Fruit fly (Drosophila melanogaster) whole organism, prepupa: ENCODE measurements around the gene yellow-e3.

Experiments
- Blimp-1 ChIP-seq: fragments of 200-800 bp; sonication (Bioruptor generic); optimal IDR thresholded peaks from 3 replicates; lab custom pipeline; 2017; ENCODE audit warnings: missing biosample characterization, missing genetic modification characterization, mild to moderate bottlenecking, moderate library complexity, missing genetic modification reagents
- CG10631 ChIP-seq: fragments of 200-800 bp; sonication (Bioruptor generic); optimal IDR thresholded peaks from 2 replicates; lab custom pipeline; 2016; ENCODE audit warnings: missing biosample characterization, missing genetic modification characterization
- CG10669 ChIP-seq: fragments of 200-800 bp; sonication (Bioruptor generic); optimal IDR thresholded peaks from 3 replicates; lab custom pipeline; 2018; ENCODE audit warnings: missing biosample characterization, mild to moderate bottlenecking, missing genetic modification characterization, moderate library complexity
- CG11902 ChIP-seq: fragments of 200-800 bp; sonication (Bioruptor generic); optimal IDR thresholded peaks from 3 replicates; lab custom pipeline; 2016; ENCODE audit warnings: missing biosample characterization, missing genetic modification characterization
- CG1621 ChIP-seq: fragments of 200-800 bp; sonication (Bioruptor generic); optimal IDR thresholded peaks from 3 replicates; lab custom pipeline; 2018; ENCODE audit warnings: missing biosample characterization, mild to moderate bottlenecking, missing genetic modification characterization
- CG16779 ChIP-seq: fragments of 200-800 bp; sonication (Bioruptor generic); optimal IDR thresholded peaks from 3 replicates; lab custom pipeline; 2017; ENCODE audit warnings: missing biosample characterization, mild to moderate bottlenecking, missing genetic modification characterization
- CG3032 ChIP-seq: fragments of 200-800 bp; optimal IDR thresholded peaks from 2 replicates; lab custom pipeline; 2019; ENCODE audit warnings: missing biosample characterization, mild to moderate bottlenecking, missing genetic modification characterization, moderate library complexity
- CG31627 ChIP-seq: fragments of 200-800 bp; sonication (Bioruptor generic); optimal IDR thresholded peaks from 3 replicates; lab custom pipeline; 2016; ENCODE audit warnings: missing biosample characterization, missing genetic modification characterization
- CG32006 ChIP-seq: fragments of 200-800 bp; sonication (Bioruptor generic); optimal IDR thresholded peaks from 3 replicates; lab custom pipeline; 2017; ENCODE audit warnings: missing biosample characterization, mild to moderate bottlenecking, missing genetic modification characterization
- CG3919 ChIP-seq: fragments of 200-800 bp; sonication (Bioruptor generic); optimal IDR thresholded peaks from 3 replicates; lab custom pipeline; 2016; ENCODE audit warnings: missing biosample characterization, missing genetic modification characterization
- CG4318 ChIP-seq: fragments of 200-800 bp; sonication (Bioruptor generic); optimal IDR thresholded peaks from 3 replicates; lab custom pipeline; 2017; ENCODE audit warnings: missing biosample characterization, mild to moderate bottlenecking, missing genetic modification characterization
- CG6163 ChIP-seq: fragments of 200-800 bp; sonication (Bioruptor generic); IDR thresholded peaks from 3 replicates; pipeline ENCODE4 v1.3.6; 2022; ENCODE audit warnings: missing biosample characterization, missing genetic modification characterization
- CG6808 ChIP-seq: fragments of 200-800 bp; sonication (Bioruptor generic); optimal IDR thresholded peaks from 3 replicates; lab custom pipeline; 2017; ENCODE audit warnings: missing biosample characterization, missing genetic modification characterization, mild to moderate bottlenecking, moderate library complexity, missing genetic modification reagents
- CG7368 ChIP-seq: fragments of 200-800 bp; sonication (Bioruptor generic); optimal IDR thresholded peaks from 3 replicates; lab custom pipeline; 2016; ENCODE audit warnings: missing biosample characterization, missing genetic modification characterization
- CG8632 ChIP-seq: fragments of 200-800 bp; sonication (Bioruptor generic); optimal IDR thresholded peaks from 3 replicates; lab custom pipeline; 2016; ENCODE audit warnings: missing biosample characterization, missing genetic modification characterization
- CG9139 ChIP-seq: fragments of 200-800 bp; sonication (Bioruptor generic); optimal IDR thresholded peaks from 3 replicates; lab custom pipeline; 2017; ENCODE audit warnings: missing biosample characterization, mild to moderate bottlenecking, missing genetic modification characterization
- Eip75B ChIP-seq: fragments of 200-800 bp; sonication (Bioruptor generic); optimal IDR thresholded peaks from 3 replicates; lab custom pipeline; 2016; ENCODE audit warnings: missing biosample characterization, missing genetic modification characterization
- Eip78C ChIP-seq: fragments of 200-800 bp; sonication (Bioruptor generic); peaks from one replicate; lab custom pipeline; 2016; ENCODE audit warnings: missing biosample characterization, missing genetic modification characterization
- Eip93F ChIP-seq: fragments of 200-800 bp; sonication (Bioruptor generic); optimal IDR thresholded peaks from 2 replicates; lab custom pipeline; 2016; ENCODE audit warnings: missing biosample characterization, mild to moderate bottlenecking, missing genetic modification characterization
- Ets96B ChIP-seq: fragments of 200-800 bp; optimal IDR thresholded peaks from 2 replicates; lab custom pipeline; 2019; ENCODE audit warnings: missing biosample characterization, mild to moderate bottlenecking, missing genetic modification characterization, moderate library complexity
- Gug ChIP-seq: fragments of 200-800 bp; sonication (Bioruptor generic); IDR thresholded peaks from 2 replicates; pipeline ENCODE4 v1.3.6; 2022; ENCODE audit warnings: missing biosample characterization, missing genetic modification characterization
- Hr38 ChIP-seq: sonication (Bioruptor generic); optimal IDR thresholded peaks from 2 replicates; lab custom pipeline; 2016; ENCODE audit warnings: missing biosample characterization, missing genetic modification characterization
- Hr39 ChIP-seq: fragments of 200-800 bp; sonication (Bioruptor generic); optimal IDR thresholded peaks from 2 replicates; lab custom pipeline; 2016; ENCODE audit warnings: missing biosample characterization, missing genetic modification characterization
- Hr4 ChIP-seq: fragments of 200-800 bp; sonication (Bioruptor generic); optimal IDR thresholded peaks from 3 replicates; lab custom pipeline; 2016; ENCODE audit warnings: missing biosample characterization, missing genetic modification characterization
- Lpt ChIP-seq: fragments of 200-800 bp; sonication (Bioruptor generic); optimal IDR thresholded peaks from 3 replicates; lab custom pipeline; 2016; ENCODE audit warnings: missing biosample characterization, missing genetic modification characterization
- Met ChIP-seq: fragments of 200-800 bp; sonication (Bioruptor generic); optimal IDR thresholded peaks from 3 replicates; lab custom pipeline; 2016; ENCODE audit warnings: missing biosample characterization, missing genetic modification characterization
- OdsH ChIP-seq: fragments of 200-800 bp; sonication (Bioruptor generic); optimal IDR thresholded peaks from 3 replicates; lab custom pipeline; 2016; ENCODE audit warnings: missing biosample characterization, missing genetic modification characterization
- Sox102F ChIP-seq: fragments of 200-800 bp; sonication (Bioruptor generic); optimal IDR thresholded peaks from 2 replicates; lab custom pipeline; 2016; ENCODE audit warnings: missing biosample characterization, mild to moderate bottlenecking, missing genetic modification characterization
- Sox15 ChIP-seq: fragments of 200-800 bp; sonication (Bioruptor generic); optimal IDR thresholded peaks from 3 replicates; lab custom pipeline; 2016; ENCODE audit warnings: missing biosample characterization, missing genetic modification characterization
- achi ChIP-seq: fragments of 200-800 bp; sonication (Bioruptor generic); optimal IDR thresholded peaks from 3 replicates; lab custom pipeline; 2016; ENCODE audit warnings: missing biosample characterization, missing genetic modification characterization
- acj6 ChIP-seq: fragments of 200-800 bp; sonication (Bioruptor generic); optimal IDR thresholded peaks from 3 replicates; lab custom pipeline; 2016; ENCODE audit warnings: missing biosample characterization, missing genetic modification characterization
- cyc ChIP-seq: fragments of 200-800 bp; sonication (Bioruptor generic); optimal IDR thresholded peaks from 3 replicates; lab custom pipeline; 2016; ENCODE audit warnings: missing biosample characterization, missing genetic modification characterization
- dac ChIP-seq: fragments of 200-800 bp; sonication (Bioruptor generic); optimal IDR thresholded peaks from 2 replicates; lab custom pipeline; 2017; ENCODE audit warnings: missing biosample characterization, mild to moderate bottlenecking, missing genetic modification characterization
- eg ChIP-seq: fragments of 200-800 bp; sonication (Bioruptor generic); IDR thresholded peaks from 3 replicates; pipeline ENCODE4 v1.3.6; 2022; ENCODE audit warnings: missing biosample characterization, missing genetic modification characterization
- fd59A ChIP-seq: fragments of 200-800 bp; sonication (Bioruptor generic); optimal IDR thresholded peaks from 2 replicates; lab custom pipeline; 2017; ENCODE audit warnings: missing biosample characterization, mild to moderate bottlenecking, missing genetic modification characterization, missing genetic modification reagents
- fd85E ChIP-seq: fragments of 200-800 bp; sonication (Bioruptor generic); optimal IDR thresholded peaks from 3 replicates; lab custom pipeline; 2016; ENCODE audit warnings: missing biosample characterization, missing genetic modification characterization
- fkh ChIP-seq: fragments of 200-800 bp; sonication (Bioruptor generic); optimal IDR thresholded peaks from 3 replicates; lab custom pipeline; 2017; ENCODE audit warnings: missing biosample characterization, mild to moderate bottlenecking, missing genetic modification characterization, moderate library complexity
- lz ChIP-seq: fragments of 200-800 bp; sonication (Bioruptor generic); optimal IDR thresholded peaks from 3 replicates; lab custom pipeline; 2016; ENCODE audit warnings: missing biosample characterization, missing genetic modification characterization
- net ChIP-seq: fragments of 200-800 bp; sonication (Bioruptor generic); optimal IDR thresholded peaks from 3 replicates; lab custom pipeline; 2016; ENCODE audit warnings: missing biosample characterization, missing genetic modification characterization
- salr ChIP-seq, 2 experiments: fragments of 200-800 bp; sonication (Bioruptor generic); optimal IDR thresholded peaks; 3 replicates each; lab custom pipeline; 2016 to 2018; ENCODE audit warnings: missing biosample characterization in 2 of 2, missing genetic modification characterization in 2 of 2, mild to moderate bottlenecking in 1 of 2
- ss ChIP-seq, 2 experiments: fragments of 200-800 bp; sonication (Bioruptor generic); optimal IDR thresholded peaks; 2 replicates in 1 of 2; 3 replicates in 1 of 2; lab custom pipeline; 2017 to 2018; ENCODE audit warnings: mild to moderate bottlenecking in 2 of 2, missing biosample characterization in 2 of 2, missing genetic modification characterization in 2 of 2, moderate library complexity in 1 of 2
- svp ChIP-seq: fragments of 200-800 bp; sonication (Bioruptor generic); peaks from one replicate; lab custom pipeline; 2016; ENCODE audit warnings: missing biosample characterization, missing genetic modification characterization
- vri ChIP-seq: fragments of 200-800 bp; sonication (Bioruptor generic); optimal IDR thresholded peaks from 3 replicates; lab custom pipeline; 2016; ENCODE audit warnings: missing biosample characterization, mild to moderate bottlenecking, missing genetic modification characterization

yellow-e3 gene

DNA sequence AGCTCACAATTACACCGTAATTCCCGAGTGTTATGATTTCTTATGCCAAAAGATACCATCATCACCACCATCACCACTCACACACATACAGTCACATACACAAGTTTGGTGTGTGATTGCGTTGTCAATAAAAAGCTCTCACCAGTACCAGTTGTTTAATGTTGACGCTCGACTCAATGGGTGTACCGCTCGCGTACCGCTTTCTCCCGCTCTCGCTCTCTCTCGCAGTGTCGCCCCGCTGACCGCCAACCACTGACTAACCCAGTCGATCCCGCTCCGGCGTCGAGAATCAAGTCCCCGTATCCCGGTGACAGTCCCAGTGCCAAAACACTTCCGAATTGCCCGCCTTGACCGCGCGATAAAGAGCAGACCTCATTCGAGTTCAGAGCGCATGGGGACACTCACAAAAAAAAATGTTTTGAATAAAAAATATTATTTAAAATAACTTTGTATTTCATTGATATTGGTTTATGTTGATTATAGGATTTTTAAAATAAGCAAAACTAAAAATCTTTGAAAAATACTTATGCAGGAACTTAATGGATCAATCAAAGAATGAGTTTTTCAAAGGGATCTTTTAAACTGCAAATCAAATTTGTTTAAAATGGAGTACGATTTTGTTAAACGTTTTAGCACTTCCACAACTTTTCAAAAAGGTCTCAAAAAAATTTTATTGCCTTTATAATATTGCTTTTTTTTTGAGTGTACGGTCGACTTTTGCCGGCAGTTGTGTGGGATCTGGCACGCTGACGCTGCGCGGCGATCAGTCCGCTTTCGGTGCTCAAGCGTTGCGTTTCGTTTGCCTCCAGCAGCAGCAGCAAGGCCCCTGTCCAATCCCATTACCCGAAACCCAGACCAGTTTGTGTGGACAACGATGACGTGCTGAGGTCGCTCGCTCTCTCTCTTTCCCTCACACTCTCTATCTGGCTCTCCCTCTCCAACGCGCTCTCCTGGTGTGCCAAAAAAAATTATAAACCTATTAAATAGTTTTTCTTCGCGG is 40.2 kb downstream of the yellow-e3 start, which contains the start of gene Dic1 (continued):
- TF ChIP-seq lz: peak; percentile 97
- TF ChIP-seq acj6 (GFP tag; lab: Kevin White, UChicago): peak; percentile 98
- peak; percentile 95 for TF ChIP-seq dac (GFP tag; lab: Kevin White, UChicago)
- TF ChIP-seq Hr38 (GFP tag; lab: Kevin White, UChicago): peak; percentile 26
- TF ChIP-seq CG32006 (GFP tag; lab: Kevin White, UChicago): peak; percentile 99
- peak; percentile 98 for TF ChIP-seq CG3919 (GFP tag; lab: Kevin White, UChicago)
- peak; percentile 97 for TF ChIP-seq Eip75B (GFP tag; lab: Kevin White, UChicago)
- TF ChIP-seq CG9139 (GFP tag; lab: Kevin White, UChicago): peak; percentile 90
- peak; percentile 95 for TF ChIP-seq CG11902 (GFP tag; lab: Kevin White, UChicago)
- peak; percentile 96 for TF ChIP-seq CG10631 (GFP tag; lab: Kevin White, UChicago)
- peak; percentile 87 for TF ChIP-seq Gug (GFP tag; lab: Robert Waterston, UW)
- peak; percentile 100 for TF ChIP-seq Eip78C (GFP tag; lab: Kevin White, UChicago)
- TF ChIP-seq Hr39 (GFP tag; lab: Kevin White, UChicago): peak; percentile 96
- peak; percentile 98 for TF ChIP-seq CG8632 (GFP tag; lab: Kevin White, UChicago)
- TF ChIP-seq fd85E: peak; percentile 85
- peak; percentile 98 for TF ChIP-seq CG4318 (GFP tag; lab: Kevin White, UChicago)
- peak; percentile 96 for TF ChIP-seq CG10669 (GFP tag; lab: Kevin White, UChicago)

DNA sequence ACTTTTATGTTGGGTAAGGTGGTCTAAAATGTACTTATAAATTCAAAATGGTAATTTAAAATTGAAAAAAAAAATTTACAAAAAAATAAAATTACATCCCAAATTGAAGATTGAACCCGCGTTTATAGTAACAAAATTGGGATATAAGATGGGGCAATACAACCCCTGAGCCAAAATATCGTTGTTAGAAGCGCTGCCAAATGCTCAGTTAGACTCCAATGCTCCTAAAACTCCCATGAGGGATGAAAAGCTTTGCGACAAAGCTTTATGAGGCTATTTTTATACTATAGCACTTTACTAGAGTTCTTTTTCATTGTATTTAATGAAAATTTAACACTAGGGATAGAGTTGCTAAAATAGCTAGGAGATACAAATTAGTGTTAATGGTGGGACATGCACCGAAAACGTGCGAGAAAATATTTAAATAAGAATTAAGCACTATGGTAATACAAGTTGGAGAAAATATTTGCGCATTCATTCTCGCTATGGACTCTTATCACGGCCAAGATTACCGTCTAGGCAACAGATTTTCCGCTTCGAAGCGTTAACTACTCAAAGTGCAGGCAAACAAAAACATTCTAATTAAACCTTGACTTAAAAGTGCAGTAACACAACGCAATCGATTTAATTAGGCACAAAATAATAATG is 41.2 kb downstream of the yellow-e3 start:
- TF ChIP-seq eg (GFP tag; lab: Robert Waterston, UW): no peak
- no peak for TF ChIP-seq fkh (GFP tag; lab: Kevin White, UChicago)
- TF ChIP-seq fd59A (GFP tag; lab: Kevin White, UChicago): no peak
- no peak for TF ChIP-seq ss (GFP tag; optimal IDR thresholded peaks at IDR 0.05; lab: Kevin White, UChicago)
- no peak for TF ChIP-seq CG3032 (tag; lab: Kevin White, UChicago)
- no peak for TF ChIP-seq CG32006 (GFP tag; lab: Kevin White, UChicago)
- TF ChIP-seq Lpt: no peak
- no peak for TF ChIP-seq acj6 (GFP tag; lab: Kevin White, UChicago)
- TF ChIP-seq CG16779: no peak
- no peak for TF ChIP-seq Eip78C (GFP tag; lab: Kevin White, UChicago)
- TF ChIP-seq Blimp-1 (GFP tag; lab: Kevin White, UChicago): no peak
- no peak for TF ChIP-seq net (GFP tag; lab: Kevin White, UChicago)
- TF ChIP-seq CG3919 (GFP tag; lab: Kevin White, UChicago): no peak
- TF ChIP-seq fd85E: no peak
- TF ChIP-seq CG10669 (GFP tag; lab: Kevin White, UChicago): no peak
- TF ChIP-seq Hr38 (GFP tag; lab: Kevin White, UChicago): no peak

dm6 chr3R:13360108-13360507 is 44.6 kb downstream of the yellow-e3 start:
- TF ChIP-seq Met (GFP tag; lab: Kevin White, UChicago): peak; percentile 23
- TF ChIP-seq CG6808 (GFP tag; lab: Kevin White, UChicago): no peak
- no peak for TF ChIP-seq salr (GFP tag; optimal IDR thresholded peaks at IDR 0.05; lab: Kevin White, UChicago)
- no peak for TF ChIP-seq cyc (GFP tag; lab: Kevin White, UChicago)
- TF ChIP-seq Lpt: no peak
- TF ChIP-seq achi: no peak
- TF ChIP-seq Sox102F (GFP tag; lab: Kevin White, UChicago): peak; percentile 22
- TF ChIP-seq CG4318 (GFP tag; lab: Kevin White, UChicago): no peak
- peak; percentile 18 for TF ChIP-seq net (GFP tag; lab: Kevin White, UChicago)
- no peak for TF ChIP-seq acj6 (GFP tag; lab: Kevin White, UChicago)
- TF ChIP-seq CG31627 (GFP tag; lab: Kevin White, UChicago): no peak
- TF ChIP-seq Eip93F: no peak
- TF ChIP-seq Eip78C (GFP tag; lab: Kevin White, UChicago): peak; percentile 49
- peak; percentile 24 for TF ChIP-seq CG1621 (tag; lab: Kevin White, UChicago)
- TF ChIP-seq CG10669 (GFP tag; lab: Kevin White, UChicago): no peak
- no peak for TF ChIP-seq vri (GFP tag; lab: Kevin White, UChicago)
- no peak for TF ChIP-seq Eip75B (GFP tag; lab: Kevin White, UChicago)
- TF ChIP-seq Ets96B: no peak
- 0 out of 3 replicates have a peak, but pooled peaks have one; percentile 37 for TF ChIP-seq CG6163 (GFP tag; lab: Robert Waterston, UW)
- no peak for TF ChIP-seq OdsH
- no peak for TF ChIP-seq Sox15 (GFP tag; lab: Kevin White, UChicago)
- TF ChIP-seq Hr4: no peak
- no peak for TF ChIP-seq CG7368 (GFP tag; lab: Kevin White, UChicago)
- TF ChIP-seq CG3919 (GFP tag; lab: Kevin White, UChicago): peak; percentile 51
- TF ChIP-seq svp (GFP tag; lab: Kevin White, UChicago): no peak
- TF ChIP-seq CG3032 (tag; lab: Kevin White, UChicago): no peak
